Worm (Caenorhabditis elegans): ENCODE measurements around the gene B0524.5.

ce11 chrIII:1880221-1880620 is 13.5 kb downstream of the B0524.5 start:
- TF ChIP-seq egl-27 (tag; optimal IDR thresholded peaks at IDR 0.05) = no peak
- TF ChIP-seq snpc-4 (tag; optimal IDR thresholded peaks at IDR 0.05) = no peak
- TF ChIP-seq lsy-2 (tag; optimal IDR thresholded peaks at IDR 0.05) = no peak
- no peak for TF ChIP-seq isw-1 (GFP tag; IDR thresholded peaks at IDR 0.05)
- TF ChIP-seq fos-1 (tag; optimal IDR thresholded peaks at IDR 0.05) = no peak
- no peak for TF ChIP-seq unc-62 (GFP tag; optimal IDR thresholded peaks at IDR 0.05)
- TF ChIP-seq lin-15B (tag; optimal IDR thresholded peaks at IDR 0.05) = no peak
- TF ChIP-seq ztf-11 (tag; optimal IDR thresholded peaks at IDR 0.05) = no peak
- TF ChIP-seq rnt-1 (tag; optimal IDR thresholded peaks at IDR 0.05) = no peak
- TF ChIP-seq lin-13 (GFP tag; optimal IDR thresholded peaks at IDR 0.05) = no peak
- no peak for TF ChIP-seq skn-1 (tag; optimal IDR thresholded peaks at IDR 0.05)
